Fruit fly (Drosophila melanogaster): ENCODE measurements around the gene CG10340.

CG10340 gene

dm6 chr3R:16614241-16614640 lies at the start of gene CG10340:
TSS of gene CG10340 (minus strand) at chr3R:16614391.
- 0 out of 3 replicates have a peak, but pooled peaks have one; percentile 21 for TF ChIP-seq CG14050 (GFP tag; IDR thresholded peaks at IDR 0.05)
- TF ChIP-seq wdn (GFP tag; IDR thresholded peaks at IDR 0.05), result no peak
- TF ChIP-seq sisA (GFP tag; IDR thresholded peaks at IDR 0.05), result no peak
- no peak for TF ChIP-seq CG4617 (GFP tag; optimal IDR thresholded peaks at IDR 0.05; ENCODE audit: borderline replicate concordance)
- TF ChIP-seq stwl (tag; optimal IDR thresholded peaks at IDR 0.05), result peak; percentile 67
- peak; percentile 91 for TF ChIP-seq ewg (GFP tag; optimal IDR thresholded peaks at IDR 0.05)
- no peak for TF ChIP-seq ab (GFP tag; optimal IDR thresholded peaks at IDR 0.05)
- no peak for TF ChIP-seq CG1647 (GFP tag; optimal IDR thresholded peaks at IDR 0.05)
- peak; percentile 81 for TF ChIP-seq BEAF-32 (GFP tag; optimal IDR thresholded peaks at IDR 0.05)
- no peak for TF ChIP-seq CG12219 (GFP tag; optimal IDR thresholded peaks at IDR 0.05)
- no peak for TF ChIP-seq CG9817 (tag; optimal IDR thresholded peaks at IDR 0.05)
- no peak; the same call in 1 of the 2 replicates for TF ChIP-seq CG9932 (GFP tag; IDR thresholded peaks at IDR 0.05)
- TF ChIP-seq Atf3 (GFP tag; optimal IDR thresholded peaks at IDR 0.05), result no peak
- no peak for TF ChIP-seq fru (optimal IDR thresholded peaks at IDR 0.05)
- peak; percentile 66 for TF ChIP-seq inv (GFP tag; IDR thresholded peaks at IDR 0.05; ENCODE audit: partially characterized antibody)
- TF ChIP-seq CG18619 (GFP tag; optimal IDR thresholded peaks at IDR 0.05), result no peak
- no peak for TF ChIP-seq Lpt (GFP tag; optimal IDR thresholded peaks at IDR 0.05)
- TF ChIP-seq pros (GFP tag; optimal IDR thresholded peaks at IDR 0.05), result no peak
- no peak for TF ChIP-seq CG11085 (GFP tag; IDR thresholded peaks at IDR 0.05)
- no peak for TF ChIP-seq zfh2 (GFP tag; optimal IDR thresholded peaks at IDR 0.05)
- no peak for TF ChIP-seq CG43689 (GFP tag; IDR thresholded peaks at IDR 0.05)
- no peak for TF ChIP-seq yki (optimal IDR thresholded peaks at IDR 0.05)
- TF ChIP-seq CG9727 (GFP tag; optimal IDR thresholded peaks at IDR 0.05), result no peak
- TF ChIP-seq CG17829 (tag; optimal IDR thresholded peaks at IDR 0.05), result no peak
- TF ChIP-seq da (GFP tag; optimal IDR thresholded peaks at IDR 0.05), result no peak
- TF ChIP-seq Rfx (GFP tag; IDR thresholded peaks at IDR 0.05), result peak; percentile 65
- peak; percentile 88 for TF ChIP-seq Elba2 (GFP tag; optimal IDR thresholded peaks at IDR 0.05)
- TF ChIP-seq CG3995 (GFP tag; optimal IDR thresholded peaks at IDR 0.05), result peak; percentile 60
- no peak for TF ChIP-seq CG33557 (GFP tag; optimal IDR thresholded peaks at IDR 0.05)
- no peak for TF ChIP-seq prd (optimal IDR thresholded peaks at IDR 0.05)
- TF ChIP-seq prd (GFP tag; IDR thresholded peaks at IDR 0.05), result peak; percentile 30; the same call in 1 of the 3 replicates
- no peak for TF ChIP-seq CG10979 (tag; optimal IDR thresholded peaks at IDR 0.05)
- no peak for TF ChIP-seq CG18599 (GFP tag; optimal IDR thresholded peaks at IDR 0.05)
- no peak for TF ChIP-seq CG10321 (GFP tag; IDR thresholded peaks at IDR 0.05)
- TF ChIP-seq HHEX (GFP tag; optimal IDR thresholded peaks at IDR 0.05), result no peak
- TF ChIP-seq al (GFP tag; IDR thresholded peaks at IDR 0.05), result 0 out of 2 replicates have a peak, but pooled peaks have one; percentile 7
- no peak for TF ChIP-seq zen (tag; optimal IDR thresholded peaks at IDR 0.05)
- TF ChIP-seq CG32532 (GFP tag; IDR thresholded peaks at IDR 0.05), result 0 out of 2 replicates have a peak, but pooled peaks have one; percentile 39
- TF ChIP-seq CG13287 (GFP tag; IDR thresholded peaks at IDR 0.05; ENCODE audit: partially characterized antibody), result peak; percentile 87
- TF ChIP-seq eve (GFP tag; optimal IDR thresholded peaks at IDR 0.05), result no peak
- no peak for TF ChIP-seq peb (GFP tag; IDR thresholded peaks at IDR 0.05)
- TF ChIP-seq CG13775 (GFP tag; optimal IDR thresholded peaks at IDR 0.05), result peak; percentile 31
- no peak for TF ChIP-seq gce (GFP tag; IDR thresholded peaks at IDR 0.05)
- TF ChIP-seq sima (GFP tag; optimal IDR thresholded peaks at IDR 0.05), result no peak
- no peak for TF ChIP-seq ssp (GFP tag; IDR thresholded peaks at IDR 0.05)
- TF ChIP-seq ERR (GFP tag; optimal IDR thresholded peaks at IDR 0.05), result no peak
- TF ChIP-seq CG7556 (GFP tag; optimal IDR thresholded peaks at IDR 0.05), result no peak
- no peak for TF ChIP-seq dpn (GFP tag; optimal IDR thresholded peaks at IDR 0.05)
- TF ChIP-seq Sox100B (GFP tag; optimal IDR thresholded peaks at IDR 0.05), result no peak
- TF ChIP-seq wor (GFP tag; IDR thresholded peaks at IDR 0.05), result no peak
- TF ChIP-seq abd-A (tag; optimal IDR thresholded peaks at IDR 0.05), result no peak
- peak; percentile 92 for TF ChIP-seq MBD-R2 (GFP tag; IDR thresholded peaks at IDR 0.05)
- TF ChIP-seq CG4282 (GFP tag; optimal IDR thresholded peaks at IDR 0.05), result no peak

All from whole organism, embryonic.